Worm (Caenorhabditis elegans) whole organism, L4 larva: ENCODE results near the gene chs-2.
A peak's percentile ranks its signal among the peaks of the same experiment; 100 is the strongest.

Source experiments
- aha-1 ChIP-seq: fragments of 150-350 bp; peaks from one replicate; lab custom pipeline; 2014; ENCODE audit warnings: missing biosample characterization, missing genetic modification characterization
- fos-1 ChIP-seq: fragments of 150-350 bp; optimal IDR thresholded peaks from 2 replicates; lab custom pipeline; 2014; ENCODE audit warnings: missing biosample characterization, missing genetic modification characterization
- mdl-1 ChIP-seq, 2 experiments: fragments of 150-350 bp in 1 of 2; sonication (generic microtip) in 1 of 2; optimal IDR thresholded peaks; 2 replicates each; lab custom pipeline; 2014 to 2017; ENCODE audit warnings: missing biosample characterization in 2 of 2, missing genetic modification characterization in 2 of 2
- mdt-29 ChIP-seq: fragments of 200-800 bp; sonication (Bioruptor generic); IDR thresholded peaks from 2 replicates; pipeline ENCODE4 v1.3.6; 2022; ENCODE audit warnings: missing genetic modification reagents, missing genetic modification characterization, missing compliant biosample characterization
- nhr-102 ChIP-seq: sonication (generic microtip); optimal IDR thresholded peaks from 2 replicates; lab custom pipeline; 2016; ENCODE audit warnings: mild to moderate bottlenecking, missing genetic modification characterization, moderate library complexity, missing compliant biosample characterization
- nhr-11 ChIP-seq: fragments of 150-350 bp; optimal IDR thresholded peaks from 2 replicates; lab custom pipeline; 2014; ENCODE audit warnings: missing biosample characterization, missing genetic modification characterization
- nhr-111 ChIP-seq: fragments of 200-800 bp; sonication (Bioruptor generic); optimal IDR thresholded peaks from 2 replicates; lab custom pipeline; 2018; ENCODE audit warnings: mild to moderate bottlenecking, missing genetic modification characterization, missing compliant biosample characterization
- nhr-28 ChIP-seq: fragments of 150-350 bp; optimal IDR thresholded peaks from 2 replicates; lab custom pipeline; 2014; ENCODE audit warnings: missing biosample characterization, missing genetic modification characterization
- rbr-2 ChIP-seq: sonication (generic microtip); optimal IDR thresholded peaks from 2 replicates; lab custom pipeline; 2016; ENCODE audit warnings: missing genotype, missing genetic modification characterization, missing compliant biosample characterization
- spr-1 ChIP-seq: sonication (generic microtip); optimal IDR thresholded peaks from 2 replicates; lab custom pipeline; 2016; ENCODE audit warnings: mild to moderate bottlenecking, missing genetic modification characterization, missing compliant biosample characterization
- zfp-2 ChIP-seq: sonication (generic microtip); optimal IDR thresholded peaks from 2 replicates; lab custom pipeline; 2016; ENCODE audit warnings: mild to moderate bottlenecking, missing genetic modification characterization, missing compliant biosample characterization
- ztf-7 ChIP-seq: fragments of 150-350 bp; optimal IDR thresholded peaks from 2 replicates; lab custom pipeline; 2014; ENCODE audit warnings: missing biosample characterization, missing genetic modification characterization

chs-2 gene

DNA sequence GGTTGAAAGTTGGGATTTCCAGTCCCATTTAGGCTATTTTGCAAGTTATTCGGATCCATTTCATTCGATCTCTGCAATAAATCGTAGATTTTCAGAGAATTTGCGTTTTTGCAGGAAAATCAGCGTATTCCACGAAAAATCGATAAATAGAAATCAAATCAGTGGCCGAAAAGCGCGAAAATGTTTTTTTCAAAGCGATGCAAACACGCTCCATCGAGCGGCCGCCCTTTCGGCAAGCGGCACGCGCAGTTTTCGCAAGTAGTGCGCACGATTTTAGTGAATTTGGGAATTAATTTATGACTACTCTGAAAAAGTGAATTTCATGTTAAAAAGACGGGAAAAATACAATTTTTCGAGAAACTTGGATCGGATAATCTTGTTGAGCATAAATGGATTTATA, 58.3 kb downstream of the chs-2 start (continued):
- no peak for TF ChIP-seq nhr-111
- peak; percentile 28 to 77 for TF ChIP-seq mdl-1 (tag; optimal IDR thresholded peaks at IDR 0.05; lab: Kevin White, UChicago)
- peak; percentile 91 for TF ChIP-seq spr-1 (tag; lab: Kevin White, UChicago)
- peak; percentile 44 for TF ChIP-seq ztf-7 (tag; lab: Kevin White, UChicago)
- peak; percentile 68 for TF ChIP-seq zfp-2 (tag; lab: Kevin White, UChicago)
- TF ChIP-seq fos-1, result no peak
- TF ChIP-seq nhr-102, result peak; percentile 91
- TF ChIP-seq mdt-29 (GFP tag; lab: Robert Waterston, UW), result peak; percentile 46; the same call in 1 of the 2 replicates
- TF ChIP-seq rbr-2 (tag; lab: Kevin White, UChicago), result peak; percentile 93
- TF ChIP-seq nhr-28 (tag; lab: Kevin White, UChicago), result peak; percentile 92

DNA sequence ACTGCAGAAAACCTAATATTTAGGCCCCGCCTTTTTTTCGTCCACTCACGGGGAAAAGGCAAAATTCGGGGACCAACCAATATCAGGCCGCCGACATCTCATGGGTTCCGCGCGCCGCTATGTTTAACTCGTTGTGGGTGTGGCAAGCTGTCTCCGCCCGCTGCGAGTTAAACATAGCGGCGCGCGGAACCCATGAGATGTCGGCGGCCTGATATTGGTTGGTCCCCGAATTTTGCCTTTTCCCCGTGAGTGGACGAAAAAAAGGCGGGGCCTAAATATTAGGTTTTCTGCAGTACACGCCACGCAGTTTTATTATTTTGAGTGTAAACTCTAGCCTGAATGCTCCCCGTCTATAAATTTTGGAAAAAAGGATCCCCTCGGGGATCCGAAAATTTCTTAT, 59.0 kb downstream of the chs-2 start:
- peak; percentile 75 for TF ChIP-seq aha-1 (tag; lab: Kevin White, UChicago)

DNA sequence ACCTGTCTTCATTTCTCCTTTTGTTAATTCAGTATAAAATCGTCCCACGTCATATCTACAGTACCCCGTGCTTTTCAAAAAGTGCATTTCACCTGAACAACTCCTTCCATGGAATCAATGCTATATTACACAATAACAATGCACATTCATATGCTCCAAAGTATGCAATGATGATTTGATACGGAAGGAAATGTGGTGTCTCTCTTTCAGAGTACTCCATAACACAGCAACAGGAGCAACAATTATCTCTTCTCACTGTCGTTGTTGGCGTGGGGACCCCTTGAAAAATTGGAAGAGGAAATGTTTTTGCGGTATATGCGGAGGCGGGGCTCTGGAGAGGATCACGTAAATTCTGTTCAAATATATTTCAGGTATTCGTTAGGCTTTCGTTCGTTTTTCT, 60.7 kb downstream of the chs-2 start, which contains the start of gene cat-2:
TSS of gene cat-2 (plus strand) at position 301 of the 400 bp plus-strand sequence.
- TF ChIP-seq nhr-11 (tag; lab: Kevin White, UChicago), result no peak
